Worm (Caenorhabditis elegans): ENCODE results near the gene spd-3.

spd-3 gene

ce11 chrIV:6790438-6791124 is 28.1 kb downstream of the spd-3 start, which contains the start of the genes C17H12.2 and vha-8:
C17H12.2 (minus strand) TSS chrIV:6790488.
vha-8 (plus strand) TSS chrIV:6791074.
- TF ChIP-seq gmeb-1 (tag; optimal IDR thresholded peaks at IDR 0.05) (peak; percentile 83), unc-62 (GFP tag; optimal IDR thresholded peaks at IDR 0.05) (no peak), skn-1 (tag; optimal IDR thresholded peaks at IDR 0.05) (peak; percentile 36), nhr-10 (tag; optimal IDR thresholded peaks at IDR 0.05) (no peak), zag-1 (tag; optimal IDR thresholded peaks at IDR 0.05) (peak; percentile 91), sem-4 (tag; optimal IDR thresholded peaks at IDR 0.05) (peak; percentile 78), ama-1 (optimal IDR thresholded peaks at IDR 0.05) (peak; percentile 80), ztf-1 (GFP tag; conservative IDR thresholded peaks at IDR 0.05) (no peak), mab-5 (tag; optimal IDR thresholded peaks at IDR 0.05) (peak; percentile 91), Y55F3AM.14 (GFP tag; optimal IDR thresholded peaks at IDR 0.05) (no peak), lsy-2 (tag; optimal IDR thresholded peaks at IDR 0.05) (peak; percentile 73 to 94), nhr-21 (tag; optimal IDR thresholded peaks at IDR 0.05) (peak; percentile 89), ztf-11 (tag; optimal IDR thresholded peaks at IDR 0.05) (peak; percentile 57), sma-3 (GFP tag; optimal IDR thresholded peaks at IDR 0.05) (peak; percentile 92), nhr-6 (tag; optimal IDR thresholded peaks at IDR 0.05) (peak; percentile 88), ceh-82 (tag; optimal IDR thresholded peaks at IDR 0.05) (peak; percentile 58), ceh-16 (tag; optimal IDR thresholded peaks at IDR 0.05) (peak; percentile 72), nhr-237 (tag; optimal IDR thresholded peaks at IDR 0.05) (no peak), aly-2 (tag; optimal IDR thresholded peaks at IDR 0.05) (no peak), nhr-77 (tag; optimal IDR thresholded peaks at IDR 0.05) (peak; percentile 55), nhr-11 (tag; optimal IDR thresholded peaks at IDR 0.05) (no peak), nhr-12 (tag; optimal IDR thresholded peaks at IDR 0.05) (peak; percentile 8), dmd-4 (tag; optimal IDR thresholded peaks at IDR 0.05) (no peak), nhr-23 (tag; optimal IDR thresholded peaks at IDR 0.05) (no peak), unc-55 (GFP tag; optimal IDR thresholded peaks at IDR 0.05) (peak; percentile 98), R02D3.7 (tag; optimal IDR thresholded peaks at IDR 0.05) (no peak), lin-13 (GFP tag; optimal IDR thresholded peaks at IDR 0.05) (peak; percentile 93), egl-27 (tag; optimal IDR thresholded peaks at IDR 0.05) (peak; percentile 61), blmp-1 (tag; optimal IDR thresholded peaks at IDR 0.05; ENCODE audit: insufficient read depth) (peak; percentile 67), lin-11 (tag; optimal IDR thresholded peaks at IDR 0.05) (peak; percentile 82), ztf-4 (tag; optimal IDR thresholded peaks at IDR 0.05) (peak; percentile 87), ZK546.5 (tag; optimal IDR thresholded peaks at IDR 0.05) (peak; percentile 43), sma-9 (GFP tag; optimal IDR thresholded peaks at IDR 0.05) (peak; percentile 90), sma-9 (tag; optimal IDR thresholded peaks at IDR 0.05) (no peak), fos-1 (tag; optimal IDR thresholded peaks at IDR 0.05) (peak; percentile 98), peb-1 (tag; optimal IDR thresholded peaks at IDR 0.05) (no peak), crh-2 (tag; optimal IDR thresholded peaks at IDR 0.05) (peak; percentile 96), lin-39 (tag; optimal IDR thresholded peaks at IDR 0.05) (no peak), alr-1 (tag; optimal IDR thresholded peaks at IDR 0.05) (peak; percentile 17), F13H6.1 (tag; optimal IDR thresholded peaks at IDR 0.05) (peak; percentile 92), nhr-129 (tag; optimal IDR thresholded peaks at IDR 0.05) (peak; percentile 98), snpc-4 (tag; optimal IDR thresholded peaks at IDR 0.05) (peak; percentile 89), mbf-1 (tag; optimal IDR thresholded peaks at IDR 0.05) (no peak), unc-39 (tag; optimal IDR thresholded peaks at IDR 0.05) (no peak), mdl-1 (tag; optimal IDR thresholded peaks at IDR 0.05) (peak in 1 of 2 experiments; percentile 49), C34F6.9 (tag; optimal IDR thresholded peaks at IDR 0.05) (peak; percentile 99), nhr-25 (tag; optimal IDR thresholded peaks at IDR 0.05) (peak; percentile 93), elt-3 (tag; optimal IDR thresholded peaks at IDR 0.05) (no peak)

Data from whole organism, L2 larva.